Worm (Caenorhabditis elegans) whole organism, L2 larva: ENCODE results near the gene R04B5.6.

ENCODE experiments used
- blmp-1 ChIP-seq: sonication (generic microtip); optimal IDR thresholded peaks from 2 replicates; lab custom pipeline; 2017; ENCODE audit warnings: missing genetic modification characterization, mild to moderate bottlenecking, missing compliant biosample characterization, antibody characterized with exemption, moderate library complexity; ENCODE audit not compliant: insufficient read depth
- egl-27 ChIP-seq: sonication (generic microtip); optimal IDR thresholded peaks from 3 replicates; lab custom pipeline; 2017; ENCODE audit warnings: missing biosample characterization, missing genetic modification reagents, missing genetic modification characterization
- nhr-12 ChIP-seq: fragments of 150-350 bp; optimal IDR thresholded peaks from 2 replicates; lab custom pipeline; 2014; ENCODE audit warnings: missing biosample characterization, missing genetic modification characterization
- nhr-25 ChIP-seq: fragments of 150-350 bp; sonication (generic microtip); optimal IDR thresholded peaks from 3 replicates; lab custom pipeline; 2014; ENCODE audit warnings: missing biosample characterization, missing genetic modification characterization
- skn-1 ChIP-seq: sonication (generic microtip); optimal IDR thresholded peaks from 2 replicates; lab custom pipeline; 2017; ENCODE audit warnings: missing biosample characterization, missing genetic modification characterization
- unc-62 ChIP-seq: fragments of 150-350 bp; optimal IDR thresholded peaks from 2 replicates; lab custom pipeline; 2014; ENCODE audit warnings: missing biosample characterization, missing genetic modification reagents, missing genetic modification characterization

DNA sequence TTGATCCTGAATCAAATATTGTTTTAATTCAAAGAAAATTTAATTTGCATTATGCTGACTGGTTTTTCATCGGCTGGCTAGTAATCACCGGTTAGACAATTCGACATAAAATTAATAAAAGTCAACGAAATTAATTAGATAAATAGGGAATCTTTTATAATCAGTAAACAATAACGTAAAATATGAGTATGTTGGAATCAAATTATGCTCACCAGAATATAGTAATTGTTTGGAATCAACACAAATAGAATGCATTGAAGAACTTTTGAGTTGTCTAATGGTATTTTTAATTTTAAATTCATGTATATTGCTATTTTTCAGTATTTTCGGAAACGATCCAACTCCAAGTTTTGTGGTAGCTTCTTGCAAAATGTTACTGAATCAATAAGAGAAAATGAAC, 20.4 kb downstream of the R04B5.6 start, which contains the start of gene C08B6.2:
- TF ChIP-seq nhr-25 (tag; lab: Kevin White, UChicago) (no peak), egl-27 (no peak), blmp-1 (no peak), nhr-12 (tag; lab: Kevin White, UChicago) (no peak), skn-1 (tag; lab: Kevin White, UChicago) (no peak), unc-62 (GFP tag; lab: Kevin White, UChicago) (no peak)
